Worm (Caenorhabditis elegans) whole organism, L2 larva: ENCODE measurements around the gene Y43B11AL.1.

Source experiments
- C34F6.9 ChIP-seq: fragments of 150-350 bp; optimal IDR thresholded peaks from 2 replicates; lab custom pipeline; 2014; ENCODE audit warnings: missing biosample characterization, missing genetic modification characterization
- F13H6.1 ChIP-seq: sonication (generic microtip); optimal IDR thresholded peaks from 2 replicates; lab custom pipeline; 2016; ENCODE audit warnings: missing genetic modification characterization, missing compliant biosample characterization
- Y55F3AM.14 ChIP-seq: fragments of 200-800 bp; sonication (Bioruptor generic); optimal IDR thresholded peaks from 2 replicates; lab custom pipeline; 2018; ENCODE audit warnings: mild to moderate bottlenecking, missing genetic modification characterization, missing compliant biosample characterization
- ZK546.5 ChIP-seq: sonication (generic microtip); optimal IDR thresholded peaks from 2 replicates; lab custom pipeline; 2017; ENCODE audit warnings: missing biosample characterization, missing genetic modification characterization
- ama-1 ChIP-seq: fragments of 150-350 bp; optimal IDR thresholded peaks from 2 replicates; lab custom pipeline; 2018; ENCODE audit warnings: inconsistent platforms
- blmp-1 ChIP-seq: sonication (generic microtip); optimal IDR thresholded peaks from 2 replicates; lab custom pipeline; 2017; ENCODE audit warnings: missing genetic modification characterization, mild to moderate bottlenecking, missing compliant biosample characterization, antibody characterized with exemption, moderate library complexity; ENCODE audit not compliant: insufficient read depth
- crh-2 ChIP-seq: sonication (generic microtip); optimal IDR thresholded peaks from 2 replicates; lab custom pipeline; 2017; ENCODE audit warnings: missing biosample characterization, missing genetic modification characterization
- elt-1 ChIP-seq: fragments of 150-350 bp; optimal IDR thresholded peaks from 2 replicates; lab custom pipeline; 2014; ENCODE audit warnings: missing biosample characterization, missing genetic modification characterization
- fos-1 ChIP-seq: fragments of 150-350 bp; optimal IDR thresholded peaks from 2 replicates; lab custom pipeline; 2014; ENCODE audit warnings: missing biosample characterization, missing genetic modification characterization
- lin-13 ChIP-seq: fragments of 150-350 bp; optimal IDR thresholded peaks from 2 replicates; lab custom pipeline; 2014; ENCODE audit warnings: missing biosample characterization, missing genetic modification reagents, missing genetic modification characterization
- lin-39 ChIP-seq: fragments of 150-350 bp; optimal IDR thresholded peaks from 2 replicates; lab custom pipeline; 2014; ENCODE audit warnings: missing biosample characterization, missing genetic modification reagents, missing genetic modification characterization
- lsy-2 ChIP-seq, 2 experiments: fragments of 150-350 bp in 1 of 2; sonication (generic microtip) in 1 of 2; optimal IDR thresholded peaks; 2 replicates each; lab custom pipeline; 2014 to 2017; ENCODE audit warnings: missing biosample characterization in 2 of 2, missing genetic modification characterization in 2 of 2
- mbf-1 ChIP-seq: sonication (generic microtip); optimal IDR thresholded peaks from 2 replicates; lab custom pipeline; 2017; ENCODE audit warnings: missing biosample characterization, missing genetic modification characterization
- nhr-10 ChIP-seq: sonication (generic microtip); optimal IDR thresholded peaks from 2 replicates; lab custom pipeline; 2017; ENCODE audit warnings: missing biosample characterization, missing genetic modification characterization
- nhr-12 ChIP-seq: fragments of 150-350 bp; optimal IDR thresholded peaks from 2 replicates; lab custom pipeline; 2014; ENCODE audit warnings: missing biosample characterization, missing genetic modification characterization
- nhr-129 ChIP-seq: fragments of 150-350 bp; optimal IDR thresholded peaks from 2 replicates; lab custom pipeline; 2014; ENCODE audit warnings: missing biosample characterization, missing genetic modification characterization
- nhr-21 ChIP-seq: fragments of 150-350 bp; optimal IDR thresholded peaks from 2 replicates; lab custom pipeline; 2014; ENCODE audit warnings: missing biosample characterization, missing genetic modification characterization
- nhr-6 ChIP-seq: fragments of 150-350 bp; optimal IDR thresholded peaks from 2 replicates; lab custom pipeline; 2014; ENCODE audit warnings: missing biosample characterization, missing genetic modification characterization
- nhr-77 ChIP-seq: fragments of 150-350 bp; optimal IDR thresholded peaks from 2 replicates; lab custom pipeline; 2014; ENCODE audit warnings: missing biosample characterization, missing genetic modification characterization
- sma-9 ChIP-seq, 2 experiments: fragments of 150-350 bp in 1 of 2; sonication (generic microtip) in 1 of 2; optimal IDR thresholded peaks; 2 replicates each; lab custom pipeline; 2014 to 2016; ENCODE audit warnings: missing genetic modification characterization in 2 of 2, mild to moderate bottlenecking in 1 of 2, missing biosample characterization in 1 of 2, missing compliant biosample characterization in 1 of 2, missing genetic modification reagents in 1 of 2, moderate library complexity in 1 of 2
- unc-39 ChIP-seq: fragments of 150-350 bp; optimal IDR thresholded peaks from 2 replicates; lab custom pipeline; 2014; ENCODE audit warnings: missing biosample characterization, missing genetic modification characterization
- zag-1 ChIP-seq: fragments of 150-350 bp; optimal IDR thresholded peaks from 2 replicates; lab custom pipeline; 2014; ENCODE audit warnings: missing biosample characterization, missing genetic modification characterization

Y43B11AL.1 gene

ce11 chrIV:7084632-7085160 is 19.6 kb downstream of the Y43B11AL.1 start, which contains the start of gene rps-4 (continued):
- TF ChIP-seq ZK546.5 (peak; percentile 35), F13H6.1 (tag; lab: Kevin White, UChicago) (peak; percentile 79), zag-1 (tag; lab: Kevin White, UChicago) (peak; percentile 59)

ce11 chrIV:7094216-7094758 is 29.2 kb downstream of the Y43B11AL.1 start, which contains the start of gene deb-1:
TSS of gene deb-1 (minus strand) at chrIV:7094266.
- TF ChIP-seq fos-1 (tag; lab: Kevin White, UChicago) (peak; percentile 44), crh-2 (tag; lab: Kevin White, UChicago) (peak; percentile 76), sma-9 (GFP tag; optimal IDR thresholded peaks at IDR 0.05; lab: Kevin White, UChicago) (no peak), sma-9 (tag; optimal IDR thresholded peaks at IDR 0.05; lab: Kevin White, UChicago) (no peak)

- TF ChIP-seq mbf-1: no peak
- peak; percentile 25 for TF ChIP-seq nhr-21
- peak; percentile 49 for TF ChIP-seq F13H6.1 (tag; lab: Kevin White, UChicago)
- TF ChIP-seq lsy-2 (tag; optimal IDR thresholded peaks at IDR 0.05; lab: Kevin White, UChicago): peak in 1 of 2 experiments; percentile 15
- TF ChIP-seq blmp-1 (tag; lab: Kevin White, UChicago): peak; percentile 27
- peak; percentile 25 for TF ChIP-seq nhr-129 (tag; lab: Kevin White, UChicago)
- peak; percentile 28 for TF ChIP-seq sma-9 (GFP tag; optimal IDR thresholded peaks at IDR 0.05; lab: Kevin White, UChicago)
- TF ChIP-seq sma-9 (tag; optimal IDR thresholded peaks at IDR 0.05; lab: Kevin White, UChicago): no peak
- no peak for TF ChIP-seq lin-39 (tag; lab: Kevin White, UChicago)
- TF ChIP-seq nhr-10 (tag; lab: Kevin White, UChicago): no peak
- TF ChIP-seq C34F6.9: peak; percentile 31
- no peak for TF ChIP-seq elt-1 (tag; lab: Kevin White, UChicago)
Observed at ce11 chrIV:7095396-7095964, 30.4 kb downstream of the Y43B11AL.1 start.

- TF ChIP-seq ama-1 (lab: Kevin White, UChicago) (no peak), sma-9 (GFP tag; optimal IDR thresholded peaks at IDR 0.05; lab: Kevin White, UChicago) (peak; percentile 72), sma-9 (tag; optimal IDR thresholded peaks at IDR 0.05; lab: Kevin White, UChicago) (no peak)
Observed at ce11 chrIV:7096097-7096496, 31.0 kb downstream of the Y43B11AL.1 start.

- TF ChIP-seq fos-1 (tag; lab: Kevin White, UChicago): no peak
- no peak for TF ChIP-seq nhr-77
- TF ChIP-seq lin-13 (GFP tag; lab: Kevin White, UChicago): no peak
- TF ChIP-seq unc-39 (tag; lab: Kevin White, UChicago): no peak
- TF ChIP-seq elt-1 (tag; lab: Kevin White, UChicago): no peak
- no peak for TF ChIP-seq Y55F3AM.14
Observed at ce11 chrIV:7097450-7097849, 32.3 kb downstream of the Y43B11AL.1 start.

ce11 chrIV:7098509-7099065 is 33.5 kb downstream of the Y43B11AL.1 start, which contains the start of gene ZC477.4:
TSS of gene ZC477.4 (minus strand) at chrIV:7098784.
- TF ChIP-seq C34F6.9 (peak; percentile 41), ZK546.5 (no peak), sma-9 (GFP tag; optimal IDR thresholded peaks at IDR 0.05; lab: Kevin White, UChicago) (peak; percentile 48), sma-9 (tag; optimal IDR thresholded peaks at IDR 0.05; lab: Kevin White, UChicago) (no peak), nhr-129 (tag; lab: Kevin White, UChicago) (peak; percentile 67), nhr-12 (no peak), F13H6.1 (tag; lab: Kevin White, UChicago) (peak; percentile 74)

ce11 chrIV:7099377-7099776 is 34.3 kb downstream of the Y43B11AL.1 start:
- TF ChIP-seq sma-9 (GFP tag; optimal IDR thresholded peaks at IDR 0.05; lab: Kevin White, UChicago) (peak; percentile 71), sma-9 (tag; optimal IDR thresholded peaks at IDR 0.05; lab: Kevin White, UChicago) (no peak), nhr-21 (no peak), C34F6.9 (peak; percentile 40), F13H6.1 (tag; lab: Kevin White, UChicago) (peak; percentile 92), nhr-6 (tag; lab: Kevin White, UChicago) (no peak), fos-1 (tag; lab: Kevin White, UChicago) (peak; percentile 12), lsy-2 (tag; optimal IDR thresholded peaks at IDR 0.05; lab: Kevin White, UChicago) (peak in 1 of 2 experiments; percentile 53), nhr-129 (tag; lab: Kevin White, UChicago) (peak; percentile 60)
